Fruit fly (Drosophila melanogaster) whole organism, embryonic: ENCODE results near the gene yps.

ENCODE experiments used
- CG12744 ChIP-seq: fragments of 200-800 bp; sonication (Bioruptor generic); optimal IDR thresholded peaks from 2 replicates; lab custom pipeline; 2016; ENCODE audit warnings: missing biosample characterization, missing genetic modification characterization
- CG1529 ChIP-seq: fragments of 200-800 bp; sonication (Bioruptor generic); optimal IDR thresholded peaks from 3 replicates; lab custom pipeline; 2018; ENCODE audit warnings: missing biosample characterization, missing genetic modification characterization
- CrebB ChIP-seq: fragments of 200-800 bp; sonication (Bioruptor generic); optimal IDR thresholded peaks from 3 replicates; lab custom pipeline; 2018; ENCODE audit warnings: missing biosample characterization, mild to moderate bottlenecking, missing genetic modification characterization
- ac ChIP-seq: fragments of 200-800 bp; sonication (Bioruptor generic); optimal IDR thresholded peaks from 3 replicates; lab custom pipeline; 2017; ENCODE audit warnings: missing biosample characterization, mild to moderate bottlenecking, missing genetic modification characterization

DNA sequence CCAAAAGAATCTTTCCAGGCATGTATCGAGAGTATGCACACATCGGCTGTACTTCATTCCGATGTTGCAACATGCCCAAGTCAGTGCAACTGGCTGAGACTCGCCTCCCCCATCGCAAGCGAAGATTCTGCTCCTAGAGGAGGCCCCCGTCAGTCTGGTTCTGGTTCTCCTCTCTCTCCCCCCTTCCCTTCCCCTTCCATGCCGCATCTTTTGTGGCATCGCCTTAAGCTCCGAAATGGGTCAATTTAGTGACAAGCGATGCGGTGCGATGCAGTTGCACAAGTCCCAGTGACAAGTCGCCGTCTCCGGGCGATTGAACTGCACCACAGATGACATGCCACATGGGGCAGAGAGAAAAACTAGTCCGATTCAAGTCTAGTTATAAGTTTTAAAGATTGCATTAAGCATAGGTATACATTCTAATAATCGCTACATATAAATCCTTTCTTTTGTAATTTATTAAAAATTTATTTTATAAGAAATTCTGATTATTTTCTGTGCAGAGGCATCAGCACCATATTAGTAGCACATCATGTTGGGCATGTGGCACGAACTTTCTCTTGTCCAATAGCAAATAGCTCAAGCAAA is 15.8 kb downstream of the yps start:
- TF ChIP-seq CG12744 (GFP tag; lab: Kevin White, UChicago) (no peak), CG1529 (GFP tag; lab: Kevin White, UChicago) (no peak), ac (no peak), CrebB (tag; lab: Kevin White, UChicago) (no peak)
